Worm (Caenorhabditis elegans): Measurements from ENCODE around the gene F32D8.13.

The F32D8.13 gene

DNA sequence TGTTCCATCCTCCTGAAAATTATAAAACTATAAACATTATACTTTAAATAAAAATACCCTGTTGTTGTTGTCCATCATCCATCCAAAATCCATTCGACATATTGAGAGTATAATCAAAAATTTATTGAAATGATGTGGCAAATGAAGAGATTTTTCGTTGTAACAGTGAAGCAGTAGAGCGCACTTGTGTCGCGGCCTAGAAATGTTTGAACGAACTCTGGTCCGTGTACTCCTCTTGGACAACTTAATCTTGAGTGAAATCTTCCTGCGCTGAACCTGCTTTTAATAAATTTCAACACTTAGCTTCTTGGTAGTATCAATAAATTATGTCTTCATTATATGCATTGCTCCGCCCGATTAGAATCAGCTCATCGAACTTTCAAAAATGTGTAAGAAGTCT, 1.7 kb downstream of the F32D8.13 start, which contains the start of the genes F32D8.14 and F32D8.5 (continued):
- peak; percentile 43 for TF ChIP-seq efl-1 (GFP tag; optimal IDR thresholded peaks at IDR 0.05)
- TF ChIP-seq attf-5 (GFP tag; optimal IDR thresholded peaks at IDR 0.05), result peak; percentile 60
- TF ChIP-seq tbp1 (GFP tag; optimal IDR thresholded peaks at IDR 0.05), result peak; percentile 43
- TF ChIP-seq dox-1 (GFP tag; IDR thresholded peaks at IDR 0.05), result peak; percentile 81
- no peak for TF ChIP-seq attf-6 (GFP tag; IDR thresholded peaks at IDR 0.05)
- TF ChIP-seq let-607 (tag; optimal IDR thresholded peaks at IDR 0.05), result peak; percentile 77 to 93
- TF ChIP-seq hmg-1.2 (GFP tag; IDR thresholded peaks at IDR 0.05), result peak; percentile 48; the same call in 1 of the 2 replicates
- TF ChIP-seq akir-1 (GFP tag; optimal IDR thresholded peaks at IDR 0.05), result no peak
- TF ChIP-seq madf-3 (GFP tag; IDR thresholded peaks at IDR 0.05), result 0 out of 2 replicates have a peak, but pooled peaks have one; percentile 38
- TF ChIP-seq ztf-22 (GFP tag; optimal IDR thresholded peaks at IDR 0.05), result no peak
- TF ChIP-seq mes-4 (tag; optimal IDR thresholded peaks at IDR 0.05), result no peak
- TF ChIP-seq dpff-1 (tag; optimal IDR thresholded peaks at IDR 0.05), result no peak
- TF ChIP-seq B0336.3 (GFP tag; IDR thresholded peaks at IDR 0.05), result no peak
- TF ChIP-seq lin-35 (GFP tag; optimal IDR thresholded peaks at IDR 0.05), result peak in 1 of 3 experiments; percentile 76
- TF ChIP-seq K11D2.4 (GFP tag; IDR thresholded peaks at IDR 0.05), result 0 out of 2 replicates have a peak, but pooled peaks have one; percentile 45
- no peak for TF ChIP-seq hlh-26 (GFP tag; conservative IDR thresholded peaks at IDR 0.05)
- no peak for TF ChIP-seq C17E4.6 (GFP tag; IDR thresholded peaks at IDR 0.05)
- no peak for TF ChIP-seq B0261.1 (tag; optimal IDR thresholded peaks at IDR 0.05)
- TF ChIP-seq athp-1 (tag; optimal IDR thresholded peaks at IDR 0.05), result no peak
- peak; percentile 53 for TF ChIP-seq lin-40 (tag; optimal IDR thresholded peaks at IDR 0.05)
- no peak for TF ChIP-seq nhr-27 (tag; optimal IDR thresholded peaks at IDR 0.05)
- no peak for TF ChIP-seq ceh-58 (GFP tag; IDR thresholded peaks at IDR 0.05)
- peak; percentile 5 for TF ChIP-seq T07F8.4 (tag; optimal IDR thresholded peaks at IDR 0.05)
- TF ChIP-seq tlf-1 (GFP tag; optimal IDR thresholded peaks at IDR 0.05), result no peak
- TF ChIP-seq mxl-1 (tag; optimal IDR thresholded peaks at IDR 0.05), result no peak
- TF ChIP-seq nhr-80 (tag; optimal IDR thresholded peaks at IDR 0.05), result peak; percentile 32
- TF ChIP-seq ZK185.1 (tag; optimal IDR thresholded peaks at IDR 0.05; ENCODE audit: poor library complexity, severe bottlenecking), result peak; percentile 85
- no peak for TF ChIP-seq dpl-1 (GFP tag; optimal IDR thresholded peaks at IDR 0.05)
- TF ChIP-seq F33H1.4 (GFP tag; IDR thresholded peaks at IDR 0.05), result peak; percentile 28; the same call in 1 of the 2 replicates
- peak; percentile 69 for TF ChIP-seq lin-54 (GFP tag; optimal IDR thresholded peaks at IDR 0.05)
- no peak for TF ChIP-seq T26A5.8 (tag; optimal IDR thresholded peaks at IDR 0.05)
- no peak for TF ChIP-seq attf-3 (GFP tag; conservative IDR thresholded peaks at IDR 0.05)
- peak; percentile 41 for TF ChIP-seq K12H6.12 (tag; optimal IDR thresholded peaks at IDR 0.05)
- TF ChIP-seq lag-1 (GFP tag; IDR thresholded peaks at IDR 0.05), result no peak
- no peak for TF ChIP-seq cebp-2 (GFP tag; IDR thresholded peaks at IDR 0.05)
- TF ChIP-seq F37B4.10 (GFP tag; IDR thresholded peaks at IDR 0.05), result no peak
- TF ChIP-seq egrh-3 (GFP tag; IDR thresholded peaks at IDR 0.05), result no peak
- no peak for TF ChIP-seq B0035.1 (tag; optimal IDR thresholded peaks at IDR 0.05)
- TF ChIP-seq madf-8 (GFP tag; conservative IDR thresholded peaks at IDR 0.05), result no peak
- TF ChIP-seq ekl-4 (GFP tag; IDR thresholded peaks at IDR 0.05), result no peak
- TF ChIP-seq ceh-79 (tag; optimal IDR thresholded peaks at IDR 0.05), result no peak
- no peak for TF ChIP-seq nfya-1 (tag; optimal IDR thresholded peaks at IDR 0.05; ENCODE audit: borderline replicate concordance, insufficient read depth)
- no peak for TF ChIP-seq cebp-1 (GFP tag; IDR thresholded peaks at IDR 0.05)
- TF ChIP-seq cebp-1 (tag; optimal IDR thresholded peaks at IDR 0.05), result peak; percentile 56
- TF ChIP-seq unc-130 (GFP tag; optimal IDR thresholded peaks at IDR 0.05), result peak; percentile 39
- TF ChIP-seq C06A6.2 (GFP tag; conservative IDR thresholded peaks at IDR 0.05), result 0 out of 2 replicates have a peak, but pooled peaks have one; percentile 25
- TF ChIP-seq hmg-20 (GFP tag; IDR thresholded peaks at IDR 0.05), result no peak
- no peak for TF ChIP-seq fkh-3 (tag; optimal IDR thresholded peaks at IDR 0.05)
- TF ChIP-seq ztf-6 (GFP tag; IDR thresholded peaks at IDR 0.05), result no peak
- TF ChIP-seq gei-17 (GFP tag; optimal IDR thresholded peaks at IDR 0.05), result no peak

Measured in whole organism, young adult.